Worm (Caenorhabditis elegans) whole organism, L4 larva: ENCODE results near the gene unc-96.

Experiments used
- madf-9 ChIP-seq: fragments of 200-800 bp; sonication (Bioruptor generic); conservative IDR thresholded peaks from 2 replicates; pipeline ENCODE4 v1.3.6; 2022; ENCODE audit warnings: missing genetic modification reagents, missing genetic modification characterization, missing compliant biosample characterization
- nhr-77 ChIP-seq: fragments of 150-350 bp; optimal IDR thresholded peaks from 2 replicates; lab custom pipeline; 2014; ENCODE audit warnings: missing biosample characterization, missing genetic modification characterization

- no peak for TF ChIP-seq madf-9 (GFP tag; lab: Robert Waterston, UW)
- TF ChIP-seq nhr-77 (tag; lab: Kevin White, UChicago), result peak; percentile 6
Measured at ce11 chrX:651616-652015, 30.5 kb upstream of the unc-96 start.
